Fruit fly (Drosophila melanogaster) whole organism, wandering third instar larva: Measurements from ENCODE around the gene Sbat.

ENCODE experiments used
- CrebA ChIP-seq: fragments of 200-800 bp; sonication (Bioruptor generic); optimal IDR thresholded peaks from 2 replicates; lab custom pipeline; 2016; ENCODE audit warnings: missing biosample characterization, mild to moderate bottlenecking, missing genetic modification characterization, borderline replicate concordance
- Jra ChIP-seq: sonication (Bioruptor generic); optimal IDR thresholded peaks from 2 replicates; lab custom pipeline; 2016; ENCODE audit warnings: missing biosample characterization, missing genetic modification characterization
- OdsH ChIP-seq: fragments of 200-800 bp; sonication (Bioruptor generic); optimal IDR thresholded peaks from 2 replicates; lab custom pipeline; 2016; ENCODE audit warnings: missing biosample characterization, mild to moderate bottlenecking, missing genetic modification characterization
- br ChIP-seq: fragments of 200-800 bp; sonication (Bioruptor generic); optimal IDR thresholded peaks from 2 replicates; lab custom pipeline; 2016; ENCODE audit warnings: missing biosample characterization, missing genetic modification characterization
- dmrt93B ChIP-seq: fragments of 200-800 bp; sonication (Bioruptor generic); optimal IDR thresholded peaks from 2 replicates; lab custom pipeline; 2018; ENCODE audit warnings: missing biosample characterization, mild to moderate bottlenecking, missing genetic modification characterization
- h ChIP-seq: fragments of 200-800 bp; sonication (Bioruptor generic); optimal IDR thresholded peaks from 3 replicates; lab custom pipeline; 2016; ENCODE audit warnings: missing biosample characterization, mild to moderate bottlenecking, missing genetic modification characterization
- usp ChIP-seq: fragments of >200 bp; optimal IDR thresholded peaks from 2 replicates; lab custom pipeline; 2017; ENCODE audit warnings: missing biosample characterization, missing genetic modification characterization

DNA sequence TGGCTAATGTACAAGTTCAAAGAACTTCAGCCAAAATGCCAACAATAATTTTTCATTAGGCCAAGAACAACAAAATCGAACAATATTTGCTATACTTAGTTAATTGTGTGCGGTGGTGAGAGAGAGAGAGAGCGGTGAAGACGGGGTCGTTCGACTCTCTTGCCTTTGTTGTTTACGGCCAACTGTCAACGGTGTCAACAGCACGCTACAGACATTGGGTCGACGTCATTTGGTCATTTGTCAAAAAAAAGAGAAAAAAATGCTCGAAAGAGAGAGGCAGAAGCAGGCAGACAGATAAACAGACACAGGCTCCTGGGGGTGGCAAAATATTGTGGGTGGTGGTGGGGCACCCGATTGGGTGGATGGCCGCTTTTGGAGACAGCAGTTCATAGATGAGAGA lies 31.4 kb downstream of the Sbat start:
- TF ChIP-seq h (GFP tag; lab: Kevin White, UChicago): no peak
- TF ChIP-seq Jra (GFP tag; lab: Kevin White, UChicago): no peak
- TF ChIP-seq dmrt93B (GFP tag; lab: Kevin White, UChicago): no peak
- TF ChIP-seq OdsH (GFP tag; lab: Kevin White, UChicago): no peak
- TF ChIP-seq usp: no peak
- no peak for TF ChIP-seq CrebA (GFP tag; lab: Kevin White, UChicago)
- TF ChIP-seq br (GFP tag; lab: Kevin White, UChicago): no peak
